Fruit fly (Drosophila melanogaster) whole organism, adult: ENCODE measurements around the gene lectin-21Cb.

Experiments
- CG11617 ChIP-seq: fragments of 200-800 bp; sonication (Bioruptor generic); optimal IDR thresholded peaks from 2 replicates; lab custom pipeline; 2017; ENCODE audit warnings: mild to moderate bottlenecking, missing biosample characterization, missing genetic modification reagents, missing genetic modification characterization
- CG12768 ChIP-seq: fragments of 200-800 bp; sonication (Bioruptor generic); optimal IDR thresholded peaks from 2 replicates; lab custom pipeline; 2017; ENCODE audit warnings: missing biosample characterization, missing genetic modification characterization, mild to moderate bottlenecking, moderate library complexity, missing genetic modification reagents
- CG14711 ChIP-seq: fragments of 200-800 bp; sonication (Bioruptor generic); optimal IDR thresholded peaks from 2 replicates; lab custom pipeline; 2018; ENCODE audit warnings: missing biosample characterization, mild to moderate bottlenecking, missing genetic modification characterization, moderate library complexity
- CG1620 ChIP-seq: fragments of 200-800 bp; sonication (Bioruptor generic); optimal IDR thresholded peaks from 2 replicates; lab custom pipeline; 2016; ENCODE audit warnings: missing biosample characterization, missing genetic modification characterization
- CG33017 ChIP-seq: fragments of 200-800 bp; sonication (Bioruptor generic); optimal IDR thresholded peaks from 2 replicates; lab custom pipeline; 2018; ENCODE audit warnings: missing biosample characterization, mild to moderate bottlenecking, missing genetic modification characterization, moderate library complexity
- CG5204 ChIP-seq: fragments of 200-800 bp; sonication (Bioruptor generic); optimal IDR thresholded peaks from 2 replicates; lab custom pipeline; 2016; ENCODE audit warnings: missing biosample characterization, missing genetic modification characterization
- CG7045 ChIP-seq: fragments of 200-800 bp; sonication (Bioruptor generic); optimal IDR thresholded peaks from 2 replicates; lab custom pipeline; 2017; ENCODE audit warnings: missing biosample characterization, mild to moderate bottlenecking, missing genetic modification characterization
- CG7101 ChIP-seq: fragments of 200-800 bp; sonication (Bioruptor generic); optimal IDR thresholded peaks from 2 replicates; lab custom pipeline; 2018; ENCODE audit warnings: missing biosample characterization, mild to moderate bottlenecking, missing genetic modification characterization, moderate library complexity
- Clk ChIP-seq: fragments of 200-800 bp; sonication (Bioruptor generic); optimal IDR thresholded peaks from 2 replicates; lab custom pipeline; 2017; ENCODE audit warnings: missing biosample characterization, missing genetic modification characterization
- Crg-1 ChIP-seq: fragments of 200-800 bp; sonication (Bioruptor generic); optimal IDR thresholded peaks from 2 replicates; lab custom pipeline; 2016; ENCODE audit warnings: missing biosample characterization, missing genetic modification characterization
- Hr96 ChIP-seq: fragments of 200-800 bp; sonication (Bioruptor generic); optimal IDR thresholded peaks from 2 replicates; lab custom pipeline; 2016; ENCODE audit warnings: missing biosample characterization, missing genetic modification characterization
- Mnt ChIP-seq: fragments of 200-800 bp; sonication (Bioruptor generic); optimal IDR thresholded peaks from 2 replicates; lab custom pipeline; 2016; ENCODE audit warnings: missing biosample characterization, mild to moderate bottlenecking, missing genetic modification characterization
- bab1 ChIP-seq: fragments of 200-800 bp; sonication (Bioruptor generic); optimal IDR thresholded peaks from 3 replicates; lab custom pipeline; 2019; ENCODE audit warnings: missing biosample characterization, mild to moderate bottlenecking, missing genetic modification characterization, moderate library complexity
- cic ChIP-seq: fragments of 200-800 bp; sonication (Bioruptor generic); optimal IDR thresholded peaks from 2 replicates; lab custom pipeline; 2017; ENCODE audit warnings: missing biosample characterization, mild to moderate bottlenecking, missing genetic modification characterization, moderate library complexity
- cnc ChIP-seq, 2 experiments: fragments of >200 bp; optimal IDR thresholded peaks; 2 replicates each; lab custom pipeline; 2017
- kay ChIP-seq: fragments of 200-800 bp; sonication (Bioruptor generic); peaks from one replicate; lab custom pipeline; 2016; ENCODE audit warnings: missing biosample characterization, missing genetic modification characterization, borderline replicate concordance
- ovo ChIP-seq: fragments of 200-800 bp; sonication (Bioruptor generic); optimal IDR thresholded peaks from 2 replicates; lab custom pipeline; 2016; ENCODE audit warnings: missing biosample characterization, missing genetic modification characterization
- pad ChIP-seq: fragments of 200-800 bp; sonication (Bioruptor generic); optimal IDR thresholded peaks from 3 replicates; lab custom pipeline; 2017; ENCODE audit warnings: missing biosample characterization, missing genetic modification characterization, mild to moderate bottlenecking, moderate library complexity, missing genetic modification reagents
- tj ChIP-seq: fragments of 200-800 bp; sonication (Bioruptor generic); optimal IDR thresholded peaks from 3 replicates; lab custom pipeline; 2017; ENCODE audit warnings: missing biosample characterization, mild to moderate bottlenecking, missing genetic modification characterization, moderate library complexity
- toe ChIP-seq: fragments of 200-800 bp; sonication (Bioruptor generic); optimal IDR thresholded peaks from 2 replicates; lab custom pipeline; 2016; ENCODE audit warnings: missing biosample characterization, missing genetic modification characterization

Gene lectin-21Cb

dm6 chr2L:594635-595384 is 26.2 kb downstream of the lectin-21Cb start, which contains the start of gene Gsc:
Gsc (minus strand) TSS chr2L:594685.
- TF ChIP-seq ovo (GFP tag; lab: Kevin White, UChicago) (no peak), CG14711 (no peak), Mnt (GFP tag; lab: Kevin White, UChicago) (no peak), toe (GFP tag; lab: Kevin White, UChicago) (no peak), cic (GFP tag; lab: Kevin White, UChicago) (no peak), CG11617 (GFP tag; lab: Kevin White, UChicago) (no peak), CG33017 (tag; lab: Kevin White, UChicago) (no peak), bab1 (no peak), Clk (GFP tag; lab: Kevin White, UChicago) (no peak), CG1620 (GFP tag; lab: Kevin White, UChicago) (no peak), tj (no peak), CG5204 (GFP tag; lab: Kevin White, UChicago) (no peak), Hr96 (no peak), CG7045 (GFP tag; lab: Kevin White, UChicago) (no peak), CG12768 (GFP tag; lab: Kevin White, UChicago) (no peak), cnc (optimal IDR thresholded peaks at IDR 0.05; lab: Kevin White, UChicago) (no peak)

- TF ChIP-seq CG7101 (tag; lab: Kevin White, UChicago) (no peak), CG11617 (GFP tag; lab: Kevin White, UChicago) (no peak), CG1620 (GFP tag; lab: Kevin White, UChicago) (no peak), CG14711 (no peak), cic (GFP tag; lab: Kevin White, UChicago) (no peak), pad (GFP tag; lab: Kevin White, UChicago) (no peak), cnc (optimal IDR thresholded peaks at IDR 0.05; lab: Kevin White, UChicago) (no peak), Clk (GFP tag; lab: Kevin White, UChicago) (no peak), tj (no peak), ovo (GFP tag; lab: Kevin White, UChicago) (no peak), CG33017 (tag; lab: Kevin White, UChicago) (no peak), CG7045 (GFP tag; lab: Kevin White, UChicago) (no peak), CG5204 (GFP tag; lab: Kevin White, UChicago) (no peak), Mnt (GFP tag; lab: Kevin White, UChicago) (no peak), kay (GFP tag; lab: Kevin White, UChicago) (no peak)
These were observed 27.0 kb downstream of the lectin-21Cb start for dm6 chr2L:594048-594447.

dm6 chr2L:591511-591910 is 29.5 kb downstream of the lectin-21Cb start:
- TF ChIP-seq kay (GFP tag; lab: Kevin White, UChicago): no peak
- no peak for TF ChIP-seq pad (GFP tag; lab: Kevin White, UChicago)
- no peak for TF ChIP-seq Clk (GFP tag; lab: Kevin White, UChicago)
- TF ChIP-seq tj: no peak
- no peak for TF ChIP-seq Hr96
- no peak for TF ChIP-seq cic (GFP tag; lab: Kevin White, UChicago)
- no peak for TF ChIP-seq Mnt (GFP tag; lab: Kevin White, UChicago)
- TF ChIP-seq Crg-1 (GFP tag; lab: Kevin White, UChicago): no peak
- TF ChIP-seq cnc (optimal IDR thresholded peaks at IDR 0.05; lab: Kevin White, UChicago): no peak
- TF ChIP-seq CG7045 (GFP tag; lab: Kevin White, UChicago): no peak

dm6 chr2L:585268-585667 is 35.7 kb downstream of the lectin-21Cb start:
- no peak for TF ChIP-seq bab1
- no peak for TF ChIP-seq pad (GFP tag; lab: Kevin White, UChicago)
- no peak for TF ChIP-seq CG5204 (GFP tag; lab: Kevin White, UChicago)
- TF ChIP-seq cnc (optimal IDR thresholded peaks at IDR 0.05; lab: Kevin White, UChicago): no peak
- no peak for TF ChIP-seq Mnt (GFP tag; lab: Kevin White, UChicago)
- TF ChIP-seq tj: no peak
- no peak for TF ChIP-seq Crg-1 (GFP tag; lab: Kevin White, UChicago)
- TF ChIP-seq CG14711: no peak
- TF ChIP-seq kay (GFP tag; lab: Kevin White, UChicago): no peak
- no peak for TF ChIP-seq CG33017 (tag; lab: Kevin White, UChicago)
- no peak for TF ChIP-seq cic (GFP tag; lab: Kevin White, UChicago)
- TF ChIP-seq ovo (GFP tag; lab: Kevin White, UChicago): no peak
- no peak for TF ChIP-seq CG7045 (GFP tag; lab: Kevin White, UChicago)
- no peak for TF ChIP-seq Hr96
- TF ChIP-seq toe (GFP tag; lab: Kevin White, UChicago): no peak
- TF ChIP-seq CG7101 (tag; lab: Kevin White, UChicago): no peak
- TF ChIP-seq CG12768 (GFP tag; lab: Kevin White, UChicago): no peak

dm6 chr2L:577186-577585 is 43.8 kb downstream of the lectin-21Cb start, which contains the start of gene Pph13:
Pph13 (plus strand) TSS chr2L:577486.
- no peak for TF ChIP-seq CG7101 (tag; lab: Kevin White, UChicago)
- no peak for TF ChIP-seq Hr96
- no peak for TF ChIP-seq Crg-1 (GFP tag; lab: Kevin White, UChicago)
- no peak for TF ChIP-seq cnc (optimal IDR thresholded peaks at IDR 0.05; lab: Kevin White, UChicago)
- no peak for TF ChIP-seq CG1620 (GFP tag; lab: Kevin White, UChicago)
- TF ChIP-seq CG5204 (GFP tag; lab: Kevin White, UChicago): no peak
- no peak for TF ChIP-seq CG33017 (tag; lab: Kevin White, UChicago)
- no peak for TF ChIP-seq Clk (GFP tag; lab: Kevin White, UChicago)
- TF ChIP-seq bab1: no peak
- no peak for TF ChIP-seq CG11617 (GFP tag; lab: Kevin White, UChicago)
- no peak for TF ChIP-seq Mnt (GFP tag; lab: Kevin White, UChicago)
- no peak for TF ChIP-seq cic (GFP tag; lab: Kevin White, UChicago)
- no peak for TF ChIP-seq ovo (GFP tag; lab: Kevin White, UChicago)
